Worm (Caenorhabditis elegans): Measurements from ENCODE around the gene cyp-25A1.
A peak's percentile ranks its signal among the peaks of the same experiment; 100 is the strongest.

DNA sequence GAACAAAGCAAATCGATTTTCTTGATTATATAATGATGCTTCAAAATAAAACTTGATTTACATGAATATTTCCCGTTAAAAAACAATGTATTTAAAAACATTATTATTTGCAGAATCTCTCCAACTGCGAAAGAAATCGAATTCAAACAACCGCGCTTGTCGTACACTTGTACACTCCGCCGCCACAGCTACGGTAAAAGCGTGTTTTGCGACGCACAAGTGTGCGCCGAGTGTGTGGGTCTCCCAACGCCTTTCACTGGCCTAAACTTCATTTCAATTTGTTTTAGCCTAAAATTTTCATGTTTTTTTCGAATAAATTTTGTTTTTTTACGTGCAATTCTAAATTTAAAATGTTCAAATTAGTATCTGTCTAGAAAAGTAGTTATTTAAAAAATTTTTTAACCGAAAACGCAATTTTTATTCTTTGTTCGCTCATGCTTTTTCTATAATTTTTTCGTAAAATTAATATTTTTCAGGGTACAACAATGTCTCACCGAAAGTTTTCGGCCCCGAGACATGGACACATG is 35.0 kb downstream of the cyp-25A1 start, which contains the start of gene rpl-3:
- TF ChIP-seq elt-4 (tag; optimal IDR thresholded peaks at IDR 0.05) = no peak
- TF ChIP-seq pha-4 (tag; optimal IDR thresholded peaks at IDR 0.05) = no peak
- peak; percentile 63 for TF ChIP-seq npax-4 (tag; optimal IDR thresholded peaks at IDR 0.05)
- TF ChIP-seq ceh-19 (GFP tag; optimal IDR thresholded peaks at IDR 0.05) = peak; percentile 96
- peak; percentile 88 for TF ChIP-seq hlh-30 (tag; optimal IDR thresholded peaks at IDR 0.05; ENCODE audit: insufficient read depth)
- peak; percentile 95 for TF ChIP-seq unc-3 (GFP tag; conservative IDR thresholded peaks at IDR 0.05)
- TF ChIP-seq unc-3 (tag; optimal IDR thresholded peaks at IDR 0.05) = peak; percentile 98
- peak; percentile 100 for TF ChIP-seq ceh-18 (tag; optimal IDR thresholded peaks at IDR 0.05)
- TF ChIP-seq hlh-15 (tag; optimal IDR thresholded peaks at IDR 0.05) = peak; percentile 81
- peak; percentile 97 for TF ChIP-seq F13H6.1 (tag; optimal IDR thresholded peaks at IDR 0.05)
- TF ChIP-seq lim-6 (tag; optimal IDR thresholded peaks at IDR 0.05) = peak; percentile 95
- TF ChIP-seq hlh-8 (tag; optimal IDR thresholded peaks at IDR 0.05) = peak; percentile 96
- peak; percentile 100 for TF ChIP-seq unc-42 (tag; optimal IDR thresholded peaks at IDR 0.05)
- TF ChIP-seq zip-5 (tag; optimal IDR thresholded peaks at IDR 0.05) = peak; percentile 63

Data from whole organism, late embryonic.